Fruit fly (Drosophila melanogaster) whole organism: ENCODE data around the gene CG2246.

Experiments used
- CG8478 ChIP-seq: fragments of >200 bp; optimal IDR thresholded peaks from 2 replicates; lab custom pipeline; 2018; ENCODE audit warnings: inconsistent platforms
- EcR ChIP-seq, 2 experiments: fragments of >200 bp; optimal IDR thresholded peaks; 2 replicates each; lab custom pipeline; 2017; ENCODE audit warnings: missing biosample characterization in 2 of 2, missing genetic modification characterization in 2 of 2, missing genetic modification reagents in 2 of 2
- pan ChIP-seq: fragments of >200 bp; optimal IDR thresholded peaks from 2 replicates; lab custom pipeline; 2017
- usp ChIP-seq: fragments of >200 bp; optimal IDR thresholded peaks from 2 replicates; lab custom pipeline; 2017; ENCODE audit warnings: missing biosample characterization, missing genetic modification characterization, mixed read lengths

DNA sequence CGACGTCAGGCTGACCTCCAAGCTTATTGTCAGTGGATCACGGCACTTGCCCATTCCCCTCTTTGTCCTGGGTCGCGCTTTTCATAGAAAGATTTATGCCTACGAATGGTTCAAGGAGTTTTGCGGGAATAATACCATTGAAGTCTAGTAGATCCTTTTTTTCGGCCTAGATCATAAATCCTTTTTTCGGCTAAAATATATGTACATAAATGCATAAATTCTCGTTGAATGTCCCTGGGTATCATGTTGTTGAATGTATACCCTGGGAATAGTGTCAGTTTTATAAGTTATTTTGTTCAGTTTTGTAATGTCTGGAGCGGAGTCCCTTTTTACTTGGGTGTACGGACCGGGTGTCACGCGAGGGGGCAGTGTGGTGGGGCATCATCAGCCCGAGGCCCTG, 48.4 kb upstream of the CG2246 start, which contains the start of gene CG34433:
- no peak for TF ChIP-seq usp (GFP tag; lab: Kevin White, UChicago)
- no peak for TF ChIP-seq CG8478 (lab: Kevin White, UChicago)
- TF ChIP-seq pan (lab: Kevin White, UChicago) = no peak
- TF ChIP-seq EcR (GFP tag; optimal IDR thresholded peaks at IDR 0.05; lab: Kevin White, UChicago) = no peak
